Worm (Caenorhabditis elegans): ENCODE results near the gene T13F2.4.

T13F2.4 gene

DNA sequence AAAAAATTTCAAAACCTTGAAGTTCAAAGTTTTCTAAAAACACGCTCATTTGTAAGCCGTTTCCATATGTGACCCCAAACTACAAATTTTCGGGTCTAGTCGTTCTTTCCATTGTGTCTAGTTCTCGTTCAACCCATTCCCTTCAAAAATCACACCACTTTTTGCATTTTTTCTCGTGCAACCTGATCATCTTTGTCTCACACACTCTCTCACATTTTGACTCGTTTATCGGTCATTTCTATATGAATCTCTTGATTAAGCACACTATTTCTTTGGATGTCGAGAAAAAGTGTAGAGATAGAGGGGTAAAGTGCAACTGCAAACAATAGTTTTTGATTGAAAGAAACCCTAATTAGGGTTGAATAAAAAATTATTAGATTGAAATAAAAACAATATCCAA lies 13.9 kb downstream of the T13F2.4 start:
- TF ChIP-seq unc-42 (tag; optimal IDR thresholded peaks at IDR 0.05) (peak; percentile 6), hlh-30 (tag; optimal IDR thresholded peaks at IDR 0.05; ENCODE audit: insufficient read depth) (no peak)

DNA sequence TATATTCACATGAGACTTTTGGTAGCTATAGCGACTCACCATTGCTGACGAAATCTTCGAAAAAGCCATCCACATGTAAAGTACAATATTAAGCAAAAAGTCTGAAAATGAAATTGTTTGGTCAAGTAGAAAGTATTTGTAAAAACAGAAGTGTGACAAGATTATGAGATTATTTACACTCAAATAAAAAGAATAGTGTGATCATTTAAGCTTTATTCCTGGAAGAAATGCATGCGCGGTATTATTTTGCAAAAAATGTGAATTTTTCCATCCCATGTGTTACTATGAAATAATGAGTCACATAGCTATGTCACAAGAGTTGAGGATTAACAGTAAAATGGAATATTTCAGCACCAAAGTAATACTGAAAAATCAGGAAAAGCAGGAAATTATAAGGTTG lies 21.0 kb downstream of the T13F2.4 start, which contains the start of gene dct-15:
dct-15 (minus strand) TSS at position 101 of the 400 bp plus-strand sequence.
- TF ChIP-seq pha-2 (tag; optimal IDR thresholded peaks at IDR 0.05) (no peak), unc-86 (tag; optimal IDR thresholded peaks at IDR 0.05) (no peak), hlh-15 (tag; optimal IDR thresholded peaks at IDR 0.05) (no peak), fkh-6 (tag; optimal IDR thresholded peaks at IDR 0.05) (no peak), odd-2 (tag; optimal IDR thresholded peaks at IDR 0.05) (no peak), pqm-1 (tag; optimal IDR thresholded peaks at IDR 0.05) (no peak), mec-3 (tag; optimal IDR thresholded peaks at IDR 0.05; ENCODE audit: borderline replicate concordance) (no peak), ahr-1 (tag; optimal IDR thresholded peaks at IDR 0.05) (no peak), hlh-30 (tag; optimal IDR thresholded peaks at IDR 0.05; ENCODE audit: insufficient read depth) (no peak), tbx-2 (tag; optimal IDR thresholded peaks at IDR 0.05) (no peak), che-1 (tag; optimal IDR thresholded peaks at IDR 0.05) (no peak), fkh-10 (GFP tag; optimal IDR thresholded peaks at IDR 0.05) (no peak), eyg-1 (tag; optimal IDR thresholded peaks at IDR 0.05) (no peak), K09A11.1 (tag; optimal IDR thresholded peaks at IDR 0.05; ENCODE audit: insufficient read depth) (no peak), lin-11 (tag; optimal IDR thresholded peaks at IDR 0.05) (no peak), zip-5 (tag; optimal IDR thresholded peaks at IDR 0.05) (no peak), pax-1 (tag; optimal IDR thresholded peaks at IDR 0.05) (no peak), sdc-2 (tag; optimal IDR thresholded peaks at IDR 0.05) (no peak)

DNA sequence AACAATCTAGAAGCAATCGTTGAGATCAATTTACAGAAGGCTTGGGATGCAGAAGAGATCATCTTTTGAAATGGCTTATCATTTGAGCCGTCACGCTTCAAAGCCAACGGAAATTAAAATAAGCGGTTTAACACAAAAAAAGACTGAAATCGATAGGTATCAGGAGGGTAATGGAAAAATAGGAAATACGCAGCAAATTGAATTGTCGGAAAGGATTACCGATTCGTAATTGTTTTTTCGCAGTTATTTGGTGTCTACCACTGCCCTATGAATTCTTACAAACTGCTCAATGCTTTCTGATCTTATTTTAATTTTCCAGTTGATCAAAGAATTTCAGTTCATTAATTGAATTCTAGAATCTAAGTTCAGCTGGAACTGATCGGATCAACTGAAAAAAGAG lies 21.9 kb downstream of the T13F2.4 start:
- TF ChIP-seq fax-1 (tag; optimal IDR thresholded peaks at IDR 0.05) (no peak), tbx-7 (tag; optimal IDR thresholded peaks at IDR 0.05) (no peak), pat-9 (tag; optimal IDR thresholded peaks at IDR 0.05) (no peak), pha-2 (tag; optimal IDR thresholded peaks at IDR 0.05) (no peak), nhr-232 (tag; optimal IDR thresholded peaks at IDR 0.05) (no peak), elt-4 (tag; optimal IDR thresholded peaks at IDR 0.05) (no peak)

DNA sequence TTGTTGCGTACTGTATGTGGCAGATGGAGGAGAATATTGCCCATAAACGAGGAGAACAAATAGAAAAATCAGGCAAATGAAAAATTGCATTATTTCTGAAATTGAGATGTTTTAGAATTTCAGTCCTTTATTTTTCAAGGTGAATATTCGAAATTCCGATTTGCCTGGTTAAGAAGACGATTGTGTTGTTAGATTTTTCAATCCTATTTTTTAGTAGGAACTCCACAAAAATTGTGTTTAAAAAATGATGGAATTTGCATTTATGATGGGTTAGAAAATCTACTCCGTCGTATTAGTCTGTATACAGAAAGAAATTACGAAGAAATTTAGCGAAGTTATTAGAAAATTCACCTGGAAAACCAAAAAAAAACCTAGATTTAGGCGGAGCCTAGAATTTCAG lies 25.8 kb downstream of the T13F2.4 start, which contains the start of gene egl-20:
egl-20 (minus strand) TSS at position 101 of the 400 bp plus-strand sequence.
- TF ChIP-seq pros-1 (tag; optimal IDR thresholded peaks at IDR 0.05) (no peak), unc-55 (GFP tag; optimal IDR thresholded peaks at IDR 0.05) (no peak), fkh-10 (GFP tag; optimal IDR thresholded peaks at IDR 0.05) (no peak), hlh-13 (GFP tag; optimal IDR thresholded peaks at IDR 0.05) (no peak), elt-4 (tag; optimal IDR thresholded peaks at IDR 0.05) (no peak), fkh-6 (tag; optimal IDR thresholded peaks at IDR 0.05) (no peak), rnt-1 (tag; optimal IDR thresholded peaks at IDR 0.05) (no peak), ets-4 (tag; optimal IDR thresholded peaks at IDR 0.05) (no peak), ceh-31 (tag; optimal IDR thresholded peaks at IDR 0.05) (no peak), hlh-8 (tag; optimal IDR thresholded peaks at IDR 0.05) (no peak), hlh-15 (tag; optimal IDR thresholded peaks at IDR 0.05) (no peak), ceh-14 (tag; optimal IDR thresholded peaks at IDR 0.05) (no peak)

DNA sequence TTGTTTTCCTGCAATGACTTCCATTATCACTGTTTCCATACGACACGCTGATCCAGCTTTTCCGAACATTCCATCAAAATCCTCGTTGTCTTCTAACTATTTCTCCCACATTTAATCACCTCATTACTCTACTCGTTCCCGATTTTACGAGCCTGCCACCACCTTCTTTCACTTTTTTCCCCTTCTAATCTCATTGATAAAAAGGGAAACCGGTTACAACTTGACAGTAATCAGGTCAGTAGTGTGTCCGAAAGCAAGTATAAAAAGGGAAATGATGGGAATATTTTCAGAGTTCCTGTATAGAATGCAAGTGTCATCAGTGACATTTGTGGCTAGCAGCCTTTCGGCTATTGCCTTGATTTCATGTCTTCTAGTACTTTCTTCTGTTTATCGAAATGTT lies 32.0 kb downstream of the T13F2.4 start, which contains the start of gene col-123:
col-123 (plus strand) TSS at position 301 of the 400 bp plus-strand sequence.
- TF ChIP-seq odd-2 (tag; optimal IDR thresholded peaks at IDR 0.05) (no peak), syd-9 (tag; optimal IDR thresholded peaks at IDR 0.05) (no peak), ceh-6 (GFP tag; optimal IDR thresholded peaks at IDR 0.05) (no peak), C38D4.7 (GFP tag; optimal IDR thresholded peaks at IDR 0.05) (no peak), pax-1 (tag; optimal IDR thresholded peaks at IDR 0.05) (no peak), elt-4 (tag; optimal IDR thresholded peaks at IDR 0.05) (no peak), zip-5 (tag; optimal IDR thresholded peaks at IDR 0.05) (no peak), npax-4 (tag; optimal IDR thresholded peaks at IDR 0.05) (no peak), ref-2 (tag; optimal IDR thresholded peaks at IDR 0.05) (no peak)
